Fruit fly (Drosophila melanogaster) whole organism, embryonic: ENCODE results near the gene mRpL39.
A peak's percentile ranks its signal among the peaks of the same experiment; 100 is the strongest.

Experiments used
- Bdp1 ChIP-seq: fragments of 200-800 bp; sonication (Bioruptor generic); optimal IDR thresholded peaks from 3 replicates; lab custom pipeline; 2016; ENCODE audit warnings: missing biosample characterization, missing genetic modification characterization
- CG10147 ChIP-seq: fragments of 200-800 bp; sonication (Bioruptor generic); optimal IDR thresholded peaks from 2 replicates; lab custom pipeline; 2019; ENCODE audit warnings: missing biosample characterization, mild to moderate bottlenecking, missing genetic modification characterization, moderate library complexity
- CG10565 ChIP-seq: fragments of 200-800 bp; sonication (Bioruptor generic); optimal IDR thresholded peaks from 3 replicates; lab custom pipeline; 2016; ENCODE audit warnings: missing biosample characterization, mild to moderate bottlenecking, missing genetic modification characterization
- CG11723 ChIP-seq: fragments of 200-800 bp; sonication (Bioruptor generic); optimal IDR thresholded peaks from 2 replicates; lab custom pipeline; 2017; ENCODE audit warnings: missing biosample characterization, mild to moderate bottlenecking, missing genetic modification characterization
- CG12769 ChIP-seq: fragments of 200-800 bp; sonication (Bioruptor generic); optimal IDR thresholded peaks from 2 replicates; lab custom pipeline; 2019; ENCODE audit warnings: missing biosample characterization, mild to moderate bottlenecking, missing genetic modification characterization, moderate library complexity
- CG12942 ChIP-seq: fragments of 200-800 bp; sonication (Bioruptor generic); optimal IDR thresholded peaks from 3 replicates; lab custom pipeline; 2016; ENCODE audit warnings: missing biosample characterization, missing genetic modification characterization
- CG15479 ChIP-seq: fragments of 200-800 bp; sonication (Bioruptor generic); optimal IDR thresholded peaks from 3 replicates; lab custom pipeline; 2019; ENCODE audit warnings: missing biosample characterization, mild to moderate bottlenecking, missing genetic modification characterization, moderate library complexity
- CG17568 ChIP-seq: fragments of 200-800 bp; sonication (Bioruptor generic); optimal IDR thresholded peaks from 2 replicates; lab custom pipeline; 2018; ENCODE audit warnings: missing biosample characterization, mild to moderate bottlenecking, missing genetic modification characterization, moderate library complexity
- CG18619 ChIP-seq: fragments of 200-800 bp; sonication (Bioruptor generic); optimal IDR thresholded peaks from 3 replicates; lab custom pipeline; 2017; ENCODE audit warnings: missing biosample characterization, mild to moderate bottlenecking, missing genetic modification characterization
- CG2678 ChIP-seq: fragments of 200-800 bp; sonication (Bioruptor generic); optimal IDR thresholded peaks from 3 replicates; lab custom pipeline; 2019; ENCODE audit warnings: missing biosample characterization, mild to moderate bottlenecking, missing genetic modification characterization, moderate library complexity
- CG2712 ChIP-seq: fragments of 200-800 bp; optimal IDR thresholded peaks from 3 replicates; lab custom pipeline; 2019; ENCODE audit warnings: missing biosample characterization, mild to moderate bottlenecking, missing genetic modification characterization, moderate library complexity
- CG32767 ChIP-seq: fragments of 200-800 bp; sonication (Bioruptor generic); IDR thresholded peaks from 2 replicates; pipeline ENCODE4 v1.3.6; 2022; ENCODE audit warnings: missing biosample characterization, missing genetic modification characterization
- CG34376 ChIP-seq: fragments of 200-800 bp; sonication (Bioruptor generic); optimal IDR thresholded peaks from 2 replicates; lab custom pipeline; 2018; ENCODE audit warnings: missing biosample characterization, mild to moderate bottlenecking, missing genetic modification characterization
- CG4360 ChIP-seq: fragments of 200-800 bp; sonication (Bioruptor generic); IDR thresholded peaks from 2 replicates; pipeline ENCODE4 v1.3.6; 2022; ENCODE audit warnings: missing biosample characterization, missing genetic modification characterization
- CG43689 ChIP-seq: fragments of 200-800 bp; sonication (Bioruptor generic); IDR thresholded peaks from 2 replicates; pipeline ENCODE4 v1.3.6; 2022; ENCODE audit warnings: missing biosample characterization, missing genetic modification characterization
- CG4424 ChIP-seq: fragments of 200-800 bp; sonication (Bioruptor generic); optimal IDR thresholded peaks from 3 replicates; lab custom pipeline; 2016; ENCODE audit warnings: missing biosample characterization, missing genetic modification characterization
- CG5953 ChIP-seq: fragments of 200-800 bp; sonication (Bioruptor generic); IDR thresholded peaks from 2 replicates; pipeline ENCODE4 v1.3.6; 2022; ENCODE audit warnings: missing biosample characterization, missing genetic modification characterization
- CG6254 ChIP-seq: fragments of 200-800 bp; sonication (Bioruptor generic); optimal IDR thresholded peaks from 3 replicates; lab custom pipeline; 2017; ENCODE audit warnings: mild to moderate bottlenecking, missing biosample characterization, missing genetic modification reagents, missing genetic modification characterization
- CG6683 ChIP-seq: fragments of 200-800 bp; sonication (Bioruptor generic); optimal IDR thresholded peaks from 2 replicates; lab custom pipeline; 2017; ENCODE audit warnings: missing biosample characterization, mild to moderate bottlenecking, missing genetic modification characterization, missing genetic modification reagents
- CG6791 ChIP-seq: fragments of 200-800 bp; sonication (Bioruptor generic); IDR thresholded peaks from 3 replicates; pipeline ENCODE4 v1.3.6; 2022; ENCODE audit warnings: missing biosample characterization, missing genetic modification characterization; ENCODE audit not compliant: partially characterized antibody
- CG7987 ChIP-seq: fragments of 200-800 bp; sonication (Bioruptor generic); optimal IDR thresholded peaks from 2 replicates; lab custom pipeline; 2018; ENCODE audit warnings: missing biosample characterization, mild to moderate bottlenecking, missing genetic modification characterization, moderate library complexity
- CG8089 ChIP-seq: fragments of 200-800 bp; sonication (Bioruptor generic); optimal IDR thresholded peaks from 3 replicates; lab custom pipeline; 2016; ENCODE audit warnings: missing biosample characterization, missing genetic modification characterization
- CG8765 ChIP-seq: fragments of 200-800 bp; sonication (Bioruptor generic); IDR thresholded peaks from 2 replicates; pipeline ENCODE4 v1.3.6; 2022; ENCODE audit warnings: missing biosample characterization, missing genetic modification characterization
- ERR ChIP-seq: fragments of 200-800 bp; sonication (Bioruptor generic); optimal IDR thresholded peaks from 2 replicates; lab custom pipeline; 2016; ENCODE audit warnings: missing biosample characterization, missing genetic modification characterization
- Hsf ChIP-seq: fragments of 200-800 bp; sonication (Bioruptor generic); optimal IDR thresholded peaks from 3 replicates; lab custom pipeline; 2016; ENCODE audit warnings: missing biosample characterization, missing genetic modification characterization
- Jarid2 ChIP-seq: fragments of 200-800 bp; sonication (Bioruptor generic); optimal IDR thresholded peaks from 3 replicates; lab custom pipeline; 2017; ENCODE audit warnings: mild to moderate bottlenecking, missing biosample characterization, missing genetic modification reagents, missing genetic modification characterization
- MTF-1 ChIP-seq: fragments of 200-800 bp; sonication (Bioruptor generic); optimal IDR thresholded peaks from 2 replicates; lab custom pipeline; 2018; ENCODE audit warnings: missing biosample characterization, mild to moderate bottlenecking, missing genetic modification characterization, borderline replicate concordance
- Med ChIP-seq: fragments of 200-800 bp; sonication (Bioruptor generic); peaks from one replicate; lab custom pipeline; 2016; ENCODE audit warnings: missing biosample characterization, missing genetic modification characterization, mild to moderate bottlenecking, inconsistent platforms, moderate library complexity
- PHDP ChIP-seq: fragments of 200-800 bp; sonication (Bioruptor generic); optimal IDR thresholded peaks from 3 replicates; lab custom pipeline; 2018; ENCODE audit warnings: missing biosample characterization, mild to moderate bottlenecking, missing genetic modification characterization, moderate library complexity
- Sry-β ChIP-seq: fragments of 200-800 bp; sonication (Bioruptor generic); optimal IDR thresholded peaks from 2 replicates; lab custom pipeline; 2018; ENCODE audit warnings: missing biosample characterization, mild to moderate bottlenecking, missing genetic modification characterization, moderate library complexity
- Tbp ChIP-seq: fragments of >200 bp; optimal IDR thresholded peaks from 2 replicates; lab custom pipeline; 2018; ENCODE audit warnings: missing biosample characterization, missing genetic modification characterization
- Trl ChIP-seq, 3 experiments: fragments of >200 bp in 2 of 3; fragments of 200-800 bp in 1 of 3; sonication (Bioruptor generic) in 1 of 3; optimal IDR thresholded peaks; 2 replicates in 1 of 3; 3 replicates in 2 of 3; lab custom pipeline; 2016 to 2017; ENCODE audit warnings: missing biosample characterization in 1 of 3, missing genetic modification characterization in 1 of 3
- bsh ChIP-seq, 2 experiments: fragments of 200-800 bp; sonication (Bioruptor generic); optimal IDR thresholded peaks; 2 replicates each; lab custom pipeline; 2017 to 2018; ENCODE audit warnings: mild to moderate bottlenecking in 2 of 2, missing biosample characterization in 2 of 2, missing genetic modification characterization in 2 of 2, moderate library complexity in 1 of 2
- cad ChIP-seq: fragments of >200 bp; optimal IDR thresholded peaks from 2 replicates; lab custom pipeline; 2017; ENCODE audit warnings: missing biosample characterization, missing genetic modification characterization
- chinmo ChIP-seq: fragments of 200-800 bp; sonication (Bioruptor generic); IDR thresholded peaks from 4 replicates; pipeline ENCODE4 v1.3.6; 2022; ENCODE audit warnings: missing biosample characterization, missing genetic modification characterization; ENCODE audit not compliant: partially characterized antibody
- croc ChIP-seq: fragments of 200-800 bp; sonication (Bioruptor generic); conservative IDR thresholded peaks from 3 replicates; pipeline ENCODE4 v1.3.6; 2022; ENCODE audit warnings: missing biosample characterization, missing genetic modification characterization
- dm ChIP-seq: fragments of 200-800 bp; sonication (Bioruptor generic); optimal IDR thresholded peaks from 3 replicates; lab custom pipeline; 2016; ENCODE audit warnings: missing biosample characterization, missing genetic modification characterization
- grn ChIP-seq: fragments of 200-800 bp; sonication (Bioruptor generic); optimal IDR thresholded peaks from 3 replicates; lab custom pipeline; 2017; ENCODE audit warnings: missing biosample characterization, missing genetic modification characterization
- hkb ChIP-seq, 2 experiments: fragments of 200-800 bp in 1 of 2; fragments of >200 bp in 1 of 2; sonication (Bioruptor generic) in 1 of 2; IDR thresholded peaks in 1 of 2; optimal IDR thresholded peaks in 1 of 2; 2 replicates each; pipeline versions ENCODE4 v1.3.6 to Lab custom; 2017 to 2022; ENCODE audit warnings: missing biosample characterization in 1 of 2, missing genetic modification characterization in 1 of 2
- lbe ChIP-seq: fragments of 200-800 bp; sonication (Bioruptor generic); optimal IDR thresholded peaks from 2 replicates; lab custom pipeline; 2016; ENCODE audit warnings: missing biosample characterization, mild to moderate bottlenecking, missing genetic modification characterization
- row ChIP-seq: fragments of 200-800 bp; sonication (Bioruptor generic); IDR thresholded peaks from 3 replicates; pipeline ENCODE4 v1.3.6; 2022; ENCODE audit warnings: missing biosample characterization, missing genetic modification characterization
- sima ChIP-seq: fragments of 200-800 bp; sonication (Bioruptor generic); optimal IDR thresholded peaks from 2 replicates; lab custom pipeline; 2016; ENCODE audit warnings: missing biosample characterization, missing genetic modification characterization
- tx ChIP-seq: fragments of 200-800 bp; sonication (Bioruptor generic); optimal IDR thresholded peaks from 2 replicates; lab custom pipeline; 2016; ENCODE audit warnings: missing biosample characterization, missing genetic modification characterization
- unc-4 ChIP-seq: fragments of 200-800 bp; sonication (Bioruptor generic); IDR thresholded peaks from 2 replicates; pipeline ENCODE4 v1.3.6; 2022; ENCODE audit warnings: missing biosample characterization, missing genetic modification characterization; ENCODE audit not compliant: partially characterized antibody
- unpg ChIP-seq: fragments of 200-800 bp; sonication (Bioruptor generic); optimal IDR thresholded peaks from 3 replicates; lab custom pipeline; 2018; ENCODE audit warnings: missing biosample characterization, mild to moderate bottlenecking, missing genetic modification characterization, moderate library complexity
- vnd ChIP-seq: fragments of 200-800 bp; sonication (Bioruptor generic); IDR thresholded peaks from 3 replicates; pipeline ENCODE4 v1.3.6; 2022; ENCODE audit warnings: missing biosample characterization, missing genetic modification characterization; ENCODE audit not compliant: partially characterized antibody
- vvl ChIP-seq: fragments of 200-800 bp; sonication (Bioruptor generic); IDR thresholded peaks from 2 replicates; pipeline ENCODE4 v1.3.6; 2022; ENCODE audit warnings: missing biosample characterization, missing genetic modification characterization

Gene mRpL39

dm6 chr3L:14986984-14987896, 12.2 kb downstream of the mRpL39 start (continued):
- TF ChIP-seq MTF-1 (GFP tag; lab: Kevin White, UChicago), result no peak
- TF ChIP-seq CG6791, result 0 out of 3 replicates have a peak, but pooled peaks have one; percentile 41
- TF ChIP-seq unpg (GFP tag; lab: Kevin White, UChicago), result no peak
- no peak for TF ChIP-seq CG8089
- peak; percentile 25 for TF ChIP-seq lbe (GFP tag; lab: Kevin White, UChicago)
- 0 out of 2 replicates have a peak, but pooled peaks have one; percentile 10 for TF ChIP-seq vvl
- TF ChIP-seq cad (GFP tag; lab: Kevin White, UChicago), result peak; percentile 65
- no peak for TF ChIP-seq PHDP (tag; lab: Kevin White, UChicago)
- no peak for TF ChIP-seq CG32767 (GFP tag; lab: Robert Waterston, UW)
- no peak for TF ChIP-seq Bdp1 (GFP tag; lab: Kevin White, UChicago)
- no peak for TF ChIP-seq CG6254
- TF ChIP-seq CG5953 (GFP tag; lab: Robert Waterston, UW), result no peak
- TF ChIP-seq chinmo (GFP tag; lab: Robert Waterston, UW), result 0 out of 4 replicates have a peak, but pooled peaks have one; percentile 69
- TF ChIP-seq CG43689 (GFP tag; lab: Robert Waterston, UW), result no peak
- peak in 1 of 2 experiments; percentile 12 for TF ChIP-seq bsh (GFP tag; optimal IDR thresholded peaks at IDR 0.05; lab: Kevin White, UChicago)
- peak; percentile 77 for TF ChIP-seq grn (GFP tag; lab: Kevin White, UChicago)
- no peak for TF ChIP-seq CG8765 (GFP tag; lab: Robert Waterston, UW)
- no peak for TF ChIP-seq CG12942
- TF ChIP-seq CG10147 (GFP tag; lab: Kevin White, UChicago), result no peak
- no peak for TF ChIP-seq CG4424 (GFP tag; lab: Kevin White, UChicago)
- TF ChIP-seq CG10565, result no peak
- peak; percentile 83 for TF ChIP-seq Jarid2 (GFP tag; lab: Kevin White, UChicago)
- no peak for TF ChIP-seq vnd (GFP tag; lab: Robert Waterston, UW)
- no peak for TF ChIP-seq CG2712 (tag; lab: Kevin White, UChicago)
- no peak for TF ChIP-seq tx
- 0 out of 3 replicates have a peak, but pooled peaks have one; percentile 16 for TF ChIP-seq row (GFP tag; lab: Robert Waterston, UW)
- no peak for TF ChIP-seq CG17568
- peak; percentile 45 for TF ChIP-seq CG15479
- peak; percentile 52 for TF ChIP-seq CG34376 (GFP tag; lab: Kevin White, UChicago)
- no peak for TF ChIP-seq CG2678 (tag; lab: Kevin White, UChicago)
- TF ChIP-seq sima (GFP tag; lab: Kevin White, UChicago), result no peak
- TF ChIP-seq Tbp (GFP tag; lab: Kevin White, UChicago), result no peak
- TF ChIP-seq ERR (GFP tag; lab: Kevin White, UChicago), result no peak
- TF ChIP-seq CG4360, result no peak
- TF ChIP-seq dm (GFP tag; lab: Kevin White, UChicago), result peak; percentile 62
- no peak for TF ChIP-seq croc (GFP tag; lab: Robert Waterston, UW)
- TF ChIP-seq hkb (optimal IDR thresholded peaks at IDR 0.05; lab: Kevin White, UChicago), result no peak
- no peak for TF ChIP-seq hkb (GFP tag; IDR thresholded peaks at IDR 0.05; lab: Robert Waterston, UW)
- peak; percentile 73 to 84 for TF ChIP-seq Trl (optimal IDR thresholded peaks at IDR 0.05; lab: Kevin White, UChicago)
- TF ChIP-seq Trl (GFP tag; optimal IDR thresholded peaks at IDR 0.05; lab: Kevin White, UChicago), result no peak
- no peak for TF ChIP-seq CG11723 (GFP tag; lab: Kevin White, UChicago)
- no peak for TF ChIP-seq Hsf (GFP tag; lab: Kevin White, UChicago)
- no peak for TF ChIP-seq CG6683 (GFP tag; lab: Kevin White, UChicago)
- TF ChIP-seq Med (GFP tag; lab: Kevin White, UChicago), result peak; percentile 31
- TF ChIP-seq CG12769 (tag; lab: Kevin White, UChicago), result peak; percentile 37
- TF ChIP-seq unc-4, result 0 out of 2 replicates have a peak, but pooled peaks have one; percentile 34
- TF ChIP-seq CG7987 (GFP tag; lab: Kevin White, UChicago), result peak; percentile 76
- no peak for TF ChIP-seq CG18619 (GFP tag; lab: Kevin White, UChicago)
- TF ChIP-seq Sry-β (GFP tag; lab: Kevin White, UChicago), result no peak
